Worm (Caenorhabditis elegans): ENCODE results near the gene srw-15.
"Not testable (repeated sequence)": the region's sequence is repeated elsewhere in the genome, so short reads cannot be mapped to it uniquely, and the experiment has no call there.

The srw-15 gene

DNA sequence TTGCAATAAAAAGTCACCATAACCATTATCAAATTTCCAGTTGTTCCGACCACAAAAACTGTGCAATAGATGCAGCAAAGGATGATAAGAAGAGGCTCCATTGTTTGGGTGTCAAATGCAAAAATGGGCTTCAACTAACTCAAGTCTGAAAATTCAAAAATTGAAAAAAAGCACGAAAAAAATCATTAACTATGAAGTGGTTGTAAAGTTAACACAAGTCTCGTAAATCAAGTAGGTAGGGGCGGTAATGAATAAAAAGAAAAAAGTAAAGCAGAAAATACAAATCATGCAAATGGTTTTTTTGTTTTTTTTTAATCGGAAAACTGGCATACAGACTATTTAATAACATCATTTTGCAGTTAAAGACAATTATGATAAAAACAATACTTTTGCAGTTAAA is 26.3 kb downstream of the srw-15 start, which contains the start of gene srsx-39:
Gene srsx-39 (minus strand): TSS at position 101 of the 400 bp plus-strand sequence.
- not testable (repeated sequence) for TF ChIP-seq ztf-23 (GFP tag; IDR thresholded peaks at IDR 0.05); ztf-29 (GFP tag; IDR thresholded peaks at IDR 0.05); cog-1 (tag; optimal IDR thresholded peaks at IDR 0.05)

- TF ChIP-seq ztf-23 (GFP tag; IDR thresholded peaks at IDR 0.05) (no peak), ref-1 (GFP tag; conservative IDR thresholded peaks at IDR 0.05) (no peak), ztf-29 (GFP tag; IDR thresholded peaks at IDR 0.05) (no peak), med-1 (GFP tag; optimal IDR thresholded peaks at IDR 0.05; ENCODE audit: insufficient read depth) (no peak), T22C8.4 (GFP tag; IDR thresholded peaks at IDR 0.05) (no peak), cog-1 (tag; optimal IDR thresholded peaks at IDR 0.05) (no peak), tab-1 (GFP tag; IDR thresholded peaks at IDR 0.05) (no peak), klf-2 (GFP tag; conservative IDR thresholded peaks at IDR 0.05) (no peak), flt-1 (GFP tag; IDR thresholded peaks at IDR 0.05) (no peak)
Measured at ce11 chrV:15259049-15259448, 28.7 kb downstream of the srw-15 start, which contains the start of gene srsx-37. Gene srsx-37 (minus strand): TSS chrV:15259149.

DNA sequence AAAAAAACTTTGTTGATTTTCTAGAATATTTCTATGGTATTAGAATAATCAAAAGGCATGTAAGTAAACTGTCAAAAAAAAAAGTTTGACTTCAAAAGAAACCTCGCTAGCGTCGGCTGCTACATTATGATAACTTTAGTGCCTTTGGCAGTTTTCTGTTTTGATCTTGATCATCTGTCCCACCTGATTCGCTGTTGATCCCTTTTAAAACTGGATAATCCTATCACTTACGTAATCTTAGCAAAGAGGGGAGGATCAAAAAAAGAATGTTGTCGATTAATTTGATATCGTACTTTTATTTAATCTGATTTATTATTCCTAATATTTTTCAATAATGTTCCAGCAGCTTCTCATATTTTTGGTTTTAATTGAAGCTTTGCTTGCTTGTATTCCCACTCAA is 29.6 kb downstream of the srw-15 start, which contains the start of gene M01B2.8:
Gene M01B2.8 (plus strand): TSS at position 301 of the 400 bp plus-strand sequence.
- TF ChIP-seq tab-1 (GFP tag; IDR thresholded peaks at IDR 0.05): no peak

DNA sequence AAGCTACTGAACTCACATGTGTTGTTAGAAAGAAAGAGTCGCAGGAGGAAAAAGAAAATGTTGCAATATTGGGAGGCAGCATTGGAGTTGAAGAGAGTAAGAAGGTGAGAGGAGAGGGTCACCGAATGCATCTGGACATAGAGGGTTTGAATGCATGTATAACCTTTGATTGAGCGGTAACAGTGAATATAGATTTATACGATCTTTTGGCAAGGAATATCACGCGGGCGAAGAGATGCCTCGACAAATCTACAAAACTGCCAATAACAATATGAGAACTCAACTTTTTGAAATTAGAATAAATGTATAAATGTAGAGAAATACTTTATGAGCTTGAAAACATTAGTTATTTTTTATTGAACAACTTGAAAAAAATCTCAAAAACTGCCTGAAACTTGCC is 32.0 kb downstream of the srw-15 start, which contains the start of gene M01B2.10:
Gene M01B2.10 (minus strand): TSS at position 101 of the 400 bp plus-strand sequence.
- TF ChIP-seq med-1 (GFP tag; optimal IDR thresholded peaks at IDR 0.05; ENCODE audit: insufficient read depth); tab-1 (GFP tag; IDR thresholded peaks at IDR 0.05); ztf-29 (GFP tag; IDR thresholded peaks at IDR 0.05): not testable (repeated sequence)

ce11 chrV:15264131-15264530 is 33.8 kb downstream of the srw-15 start, which contains the start of gene M01B2.12:
Gene M01B2.12 (minus strand): TSS chrV:15264231.
- TF ChIP-seq tab-1 (GFP tag; IDR thresholded peaks at IDR 0.05) (no peak), ztf-23 (GFP tag; IDR thresholded peaks at IDR 0.05) (no peak)

DNA sequence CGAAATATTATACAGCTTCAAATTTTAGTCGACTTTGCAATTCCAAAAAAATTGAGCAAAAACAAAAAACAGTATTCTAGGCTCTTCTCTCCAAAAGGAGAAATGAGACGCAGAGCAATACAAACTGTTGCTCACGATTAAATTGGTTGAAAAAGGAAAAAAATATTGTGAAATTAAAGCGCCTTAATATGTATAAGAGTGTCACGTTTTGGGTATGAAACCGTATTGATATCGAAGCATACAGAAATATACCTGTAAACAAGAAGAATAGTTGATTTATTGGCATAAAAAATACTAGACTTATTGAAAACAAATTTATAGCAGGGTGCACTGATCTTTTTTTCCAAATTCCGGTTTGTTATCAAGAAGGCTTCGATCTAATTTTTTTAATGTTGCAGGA is 35.5 kb downstream of the srw-15 start, which contains the start of gene M01B2.13:
Gene M01B2.13 (minus strand): TSS at position 101 of the 400 bp plus-strand sequence.
- TF ChIP-seq cog-1 (tag; optimal IDR thresholded peaks at IDR 0.05) (no peak), ztf-23 (GFP tag; IDR thresholded peaks at IDR 0.05) (no peak), flt-1 (GFP tag; IDR thresholded peaks at IDR 0.05) (no peak), med-1 (GFP tag; optimal IDR thresholded peaks at IDR 0.05; ENCODE audit: insufficient read depth) (no peak), ref-1 (GFP tag; conservative IDR thresholded peaks at IDR 0.05) (no peak), klf-2 (GFP tag; conservative IDR thresholded peaks at IDR 0.05) (no peak), ztf-29 (GFP tag; IDR thresholded peaks at IDR 0.05) (no peak), T22C8.4 (GFP tag; IDR thresholded peaks at IDR 0.05) (no peak), tab-1 (GFP tag; IDR thresholded peaks at IDR 0.05) (no peak)

ce11 chrV:15267405-15267804 is 37.1 kb downstream of the srw-15 start, which contains the start of gene T10H4.13:
Gene T10H4.13 (minus strand): TSS chrV:15267505.
- no peak for TF ChIP-seq klf-2 (GFP tag; conservative IDR thresholded peaks at IDR 0.05)
- no peak for TF ChIP-seq ztf-29 (GFP tag; IDR thresholded peaks at IDR 0.05)

- no peak for TF ChIP-seq tab-1 (GFP tag; IDR thresholded peaks at IDR 0.05)
- no peak for TF ChIP-seq med-1 (GFP tag; optimal IDR thresholded peaks at IDR 0.05; ENCODE audit: insufficient read depth)
- TF ChIP-seq T22C8.4 (GFP tag; IDR thresholded peaks at IDR 0.05): no peak
- TF ChIP-seq ztf-29 (GFP tag; IDR thresholded peaks at IDR 0.05): no peak
- TF ChIP-seq ztf-23 (GFP tag; IDR thresholded peaks at IDR 0.05): no peak
- no peak for TF ChIP-seq ref-1 (GFP tag; conservative IDR thresholded peaks at IDR 0.05)
- no peak for TF ChIP-seq klf-2 (GFP tag; conservative IDR thresholded peaks at IDR 0.05)
- no peak for TF ChIP-seq flt-1 (GFP tag; IDR thresholded peaks at IDR 0.05)
- TF ChIP-seq cog-1 (tag; optimal IDR thresholded peaks at IDR 0.05): no peak
Measured at ce11 chrV:15268302-15268701, 38.0 kb downstream of the srw-15 start, which contains the start of gene srw-22. Gene srw-22 (plus strand): TSS chrV:15268602.

ce11 chrV:15272263-15272662 is 41.9 kb downstream of the srw-15 start, which contains the start of gene T10H4.4:
Gene T10H4.4 (minus strand): TSS chrV:15272363.
- TF ChIP-seq med-1 (GFP tag; optimal IDR thresholded peaks at IDR 0.05; ENCODE audit: insufficient read depth) (no peak), T22C8.4 (GFP tag; IDR thresholded peaks at IDR 0.05) (no peak), cog-1 (tag; optimal IDR thresholded peaks at IDR 0.05) (no peak), flt-1 (GFP tag; IDR thresholded peaks at IDR 0.05) (no peak), ztf-23 (GFP tag; IDR thresholded peaks at IDR 0.05) (no peak), klf-2 (GFP tag; conservative IDR thresholded peaks at IDR 0.05) (no peak), tab-1 (GFP tag; IDR thresholded peaks at IDR 0.05) (no peak), ref-1 (GFP tag; conservative IDR thresholded peaks at IDR 0.05) (no peak), ztf-29 (GFP tag; IDR thresholded peaks at IDR 0.05) (no peak)

DNA sequence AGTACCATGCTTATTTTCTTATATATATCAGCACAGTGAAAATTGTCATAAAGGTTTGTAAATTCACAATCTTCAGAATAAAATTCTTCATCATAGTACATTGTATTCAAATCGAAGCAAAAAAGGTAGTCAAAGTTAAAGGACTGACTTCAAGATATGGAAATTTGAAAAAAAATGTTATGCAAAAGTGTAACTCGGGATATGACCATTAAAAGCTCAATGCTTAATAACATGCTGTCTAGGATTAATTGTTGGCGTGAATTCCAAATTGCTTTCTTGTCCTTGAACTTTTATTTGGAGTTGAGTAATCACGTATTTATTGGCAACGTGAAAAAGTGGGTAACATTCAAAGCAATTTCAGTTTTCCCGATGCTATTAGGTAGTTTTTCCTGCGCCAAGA is 44.4 kb downstream of the srw-15 start, which contains the start of gene srw-16:
Gene srw-16 (minus strand): TSS at position 101 of the 400 bp plus-strand sequence.
- no peak for TF ChIP-seq med-1 (GFP tag; optimal IDR thresholded peaks at IDR 0.05; ENCODE audit: insufficient read depth)
- TF ChIP-seq ztf-29 (GFP tag; IDR thresholded peaks at IDR 0.05): no peak
- no peak for TF ChIP-seq klf-2 (GFP tag; conservative IDR thresholded peaks at IDR 0.05)
- TF ChIP-seq flt-1 (GFP tag; IDR thresholded peaks at IDR 0.05): no peak
- TF ChIP-seq T22C8.4 (GFP tag; IDR thresholded peaks at IDR 0.05): no peak
- no peak for TF ChIP-seq ref-1 (GFP tag; conservative IDR thresholded peaks at IDR 0.05)
- no peak for TF ChIP-seq ztf-23 (GFP tag; IDR thresholded peaks at IDR 0.05)
- no peak for TF ChIP-seq cog-1 (tag; optimal IDR thresholded peaks at IDR 0.05)

DNA sequence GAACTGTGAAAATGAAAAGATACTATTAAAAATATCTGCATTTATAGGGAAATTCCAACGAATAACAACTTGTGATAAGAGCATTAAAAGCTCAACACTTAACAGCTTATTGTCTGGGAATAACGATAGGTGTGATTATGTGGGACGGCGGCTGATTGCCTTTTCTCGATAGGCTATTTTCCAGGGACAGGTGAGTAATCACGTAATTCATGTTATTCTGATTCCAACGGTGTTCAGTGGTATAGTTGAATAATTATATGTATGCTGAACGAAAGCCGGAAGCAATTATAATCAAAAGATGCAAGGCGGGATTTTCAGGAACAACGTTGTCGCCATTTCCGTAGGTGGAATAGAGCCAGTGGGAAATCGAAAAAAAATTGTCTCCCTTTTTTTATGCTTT is 46.6 kb downstream of the srw-15 start, which contains the start of gene srw-17:
Gene srw-17 (minus strand): TSS at position 101 of the 400 bp plus-strand sequence.
- TF ChIP-seq cog-1 (tag; optimal IDR thresholded peaks at IDR 0.05) (no peak), ztf-23 (GFP tag; IDR thresholded peaks at IDR 0.05) (no peak), med-1 (GFP tag; optimal IDR thresholded peaks at IDR 0.05; ENCODE audit: insufficient read depth) (no peak), klf-2 (GFP tag; conservative IDR thresholded peaks at IDR 0.05) (no peak), tab-1 (GFP tag; IDR thresholded peaks at IDR 0.05) (no peak), ref-1 (GFP tag; conservative IDR thresholded peaks at IDR 0.05) (no peak), flt-1 (GFP tag; IDR thresholded peaks at IDR 0.05) (no peak), T22C8.4 (GFP tag; IDR thresholded peaks at IDR 0.05) (no peak), ztf-29 (GFP tag; IDR thresholded peaks at IDR 0.05) (no peak)
